Worm (Caenorhabditis elegans) whole organism, young adult: ENCODE results near the gene Y73B6BL.12.

Source experiments
- Y56A3A.18 ChIP-seq: fragments of 200-800 bp; sonication (Bioruptor generic); IDR thresholded peaks from 2 replicates; pipeline ENCODE4 v1.3.6; 2022; ENCODE audit warnings: missing genetic modification reagents, missing genetic modification characterization, missing compliant biosample characterization
- Y67H2A.10 ChIP-seq: fragments of 200-800 bp; sonication (Bioruptor generic); conservative IDR thresholded peaks from 2 replicates; pipeline ENCODE4 v1.3.6; 2022; ENCODE audit warnings: missing genetic modification reagents, missing genetic modification characterization, missing compliant biosample characterization
- let-607 ChIP-seq, 2 experiments: fragments of 200-800 bp in 1 of 2; sonication (Bioruptor generic) in 1 of 2; sonication (generic microtip) in 1 of 2; optimal IDR thresholded peaks; 2 replicates each; lab custom pipeline; 2016 to 2018; ENCODE audit warnings: mild to moderate bottlenecking in 2 of 2, missing compliant biosample characterization in 2 of 2, missing genetic modification characterization in 2 of 2, moderate library complexity in 2 of 2, missing genotype in 1 of 2
- madf-3 ChIP-seq: fragments of 200-800 bp; sonication (Bioruptor generic); IDR thresholded peaks from 2 replicates; pipeline ENCODE4 v1.3.6; 2022; ENCODE audit warnings: missing genetic modification reagents, missing genetic modification characterization, missing compliant biosample characterization
- snpc-4 ChIP-seq, 5 experiments: fragments of 150-350 bp in 1 of 5; sonication (generic microtip) in 4 of 5; optimal IDR thresholded peaks; 2 replicates each; lab custom pipeline; 2014 to 2018; ENCODE audit warnings: missing genetic modification characterization in 5 of 5, missing biosample characterization in 3 of 5, antibody characterized with exemption in 2 of 5, mild to moderate bottlenecking in 2 of 5, missing compliant biosample characterization in 2 of 5, missing genotype in 2 of 5, moderate library complexity in 2 of 5, missing genetic modification reagents in 1 of 5
- tlf-1 ChIP-seq: fragments of 200-800 bp; sonication (Bioruptor generic); optimal IDR thresholded peaks from 2 replicates; lab custom pipeline; 2018; ENCODE audit warnings: mild to moderate bottlenecking, missing genetic modification characterization, missing compliant biosample characterization

DNA sequence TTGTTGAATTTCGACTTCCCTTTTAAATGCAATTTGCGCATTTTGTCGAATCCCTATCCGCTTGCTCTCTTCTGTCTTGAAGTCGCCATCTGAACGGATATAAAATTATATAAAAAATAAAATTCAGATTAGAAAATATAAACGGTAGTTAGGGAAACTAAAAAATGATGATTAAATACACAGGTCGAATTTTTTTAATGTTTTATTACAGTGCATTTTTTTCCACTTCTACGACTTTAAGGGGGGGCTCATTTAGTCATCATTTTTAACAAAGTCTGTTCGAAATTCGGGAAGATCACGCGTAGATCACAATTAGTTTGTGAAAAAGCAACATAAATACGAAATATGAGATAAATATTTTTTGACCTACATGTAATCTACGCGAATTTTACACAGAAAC, 25.6 kb upstream of the Y73B6BL.12 start, which contains the start of gene Y73B6BL.14:
- TF ChIP-seq Y56A3A.18 (GFP tag; lab: Robert Waterston, UW) (no peak), madf-3 (GFP tag; lab: Robert Waterston, UW) (no peak), snpc-4 (GFP tag; optimal IDR thresholded peaks at IDR 0.05; lab: Kevin White, UChicago) (no peak), snpc-4 (tag; optimal IDR thresholded peaks at IDR 0.05; lab: Kevin White, UChicago) (no peak), let-607 (tag; optimal IDR thresholded peaks at IDR 0.05; lab: Kevin White, UChicago) (no peak), tlf-1 (GFP tag; lab: Kevin White, UChicago) (no peak), Y67H2A.10 (no peak)
